Fruit fly (Drosophila melanogaster) whole organism, adult: ENCODE measurements around the gene CG31988.

Experiments
- CG11617 ChIP-seq: fragments of 200-800 bp; sonication (Bioruptor generic); optimal IDR thresholded peaks from 2 replicates; lab custom pipeline; 2017; ENCODE audit warnings: mild to moderate bottlenecking, missing biosample characterization, missing genetic modification reagents, missing genetic modification characterization
- CG12768 ChIP-seq: fragments of 200-800 bp; sonication (Bioruptor generic); optimal IDR thresholded peaks from 2 replicates; lab custom pipeline; 2017; ENCODE audit warnings: missing biosample characterization, missing genetic modification characterization, mild to moderate bottlenecking, moderate library complexity, missing genetic modification reagents
- CG14711 ChIP-seq: fragments of 200-800 bp; sonication (Bioruptor generic); optimal IDR thresholded peaks from 2 replicates; lab custom pipeline; 2018; ENCODE audit warnings: missing biosample characterization, mild to moderate bottlenecking, missing genetic modification characterization, moderate library complexity
- CG1620 ChIP-seq: fragments of 200-800 bp; sonication (Bioruptor generic); optimal IDR thresholded peaks from 2 replicates; lab custom pipeline; 2016; ENCODE audit warnings: missing biosample characterization, missing genetic modification characterization
- CG33017 ChIP-seq: fragments of 200-800 bp; sonication (Bioruptor generic); optimal IDR thresholded peaks from 2 replicates; lab custom pipeline; 2018; ENCODE audit warnings: missing biosample characterization, mild to moderate bottlenecking, missing genetic modification characterization, moderate library complexity
- CG5204 ChIP-seq: fragments of 200-800 bp; sonication (Bioruptor generic); optimal IDR thresholded peaks from 2 replicates; lab custom pipeline; 2016; ENCODE audit warnings: missing biosample characterization, missing genetic modification characterization
- CG7045 ChIP-seq: fragments of 200-800 bp; sonication (Bioruptor generic); optimal IDR thresholded peaks from 2 replicates; lab custom pipeline; 2017; ENCODE audit warnings: missing biosample characterization, mild to moderate bottlenecking, missing genetic modification characterization
- CG7101 ChIP-seq: fragments of 200-800 bp; sonication (Bioruptor generic); optimal IDR thresholded peaks from 2 replicates; lab custom pipeline; 2018; ENCODE audit warnings: missing biosample characterization, mild to moderate bottlenecking, missing genetic modification characterization, moderate library complexity
- Clk ChIP-seq: fragments of 200-800 bp; sonication (Bioruptor generic); optimal IDR thresholded peaks from 2 replicates; lab custom pipeline; 2017; ENCODE audit warnings: missing biosample characterization, missing genetic modification characterization
- Crg-1 ChIP-seq: fragments of 200-800 bp; sonication (Bioruptor generic); optimal IDR thresholded peaks from 2 replicates; lab custom pipeline; 2016; ENCODE audit warnings: missing biosample characterization, missing genetic modification characterization
- Hr96 ChIP-seq: fragments of 200-800 bp; sonication (Bioruptor generic); optimal IDR thresholded peaks from 2 replicates; lab custom pipeline; 2016; ENCODE audit warnings: missing biosample characterization, missing genetic modification characterization
- Mnt ChIP-seq: fragments of 200-800 bp; sonication (Bioruptor generic); optimal IDR thresholded peaks from 2 replicates; lab custom pipeline; 2016; ENCODE audit warnings: missing biosample characterization, mild to moderate bottlenecking, missing genetic modification characterization
- bab1 ChIP-seq: fragments of 200-800 bp; sonication (Bioruptor generic); optimal IDR thresholded peaks from 3 replicates; lab custom pipeline; 2019; ENCODE audit warnings: missing biosample characterization, mild to moderate bottlenecking, missing genetic modification characterization, moderate library complexity
- cic ChIP-seq: fragments of 200-800 bp; sonication (Bioruptor generic); optimal IDR thresholded peaks from 2 replicates; lab custom pipeline; 2017; ENCODE audit warnings: missing biosample characterization, mild to moderate bottlenecking, missing genetic modification characterization, moderate library complexity
- cnc ChIP-seq, 2 experiments: fragments of >200 bp; optimal IDR thresholded peaks; 2 replicates each; lab custom pipeline; 2017
- kay ChIP-seq: fragments of 200-800 bp; sonication (Bioruptor generic); peaks from one replicate; lab custom pipeline; 2016; ENCODE audit warnings: missing biosample characterization, missing genetic modification characterization, borderline replicate concordance
- ovo ChIP-seq: fragments of 200-800 bp; sonication (Bioruptor generic); optimal IDR thresholded peaks from 2 replicates; lab custom pipeline; 2016; ENCODE audit warnings: missing biosample characterization, missing genetic modification characterization
- pad ChIP-seq: fragments of 200-800 bp; sonication (Bioruptor generic); optimal IDR thresholded peaks from 3 replicates; lab custom pipeline; 2017; ENCODE audit warnings: missing biosample characterization, missing genetic modification characterization, mild to moderate bottlenecking, moderate library complexity, missing genetic modification reagents
- tj ChIP-seq: fragments of 200-800 bp; sonication (Bioruptor generic); optimal IDR thresholded peaks from 3 replicates; lab custom pipeline; 2017; ENCODE audit warnings: missing biosample characterization, mild to moderate bottlenecking, missing genetic modification characterization, moderate library complexity
- toe ChIP-seq: fragments of 200-800 bp; sonication (Bioruptor generic); optimal IDR thresholded peaks from 2 replicates; lab custom pipeline; 2016; ENCODE audit warnings: missing biosample characterization, missing genetic modification characterization

Gene CG31988

dm6 chr2L:21218912-21219246 lies 16.3 kb upstream of the CG31988 start:
- no peak for TF ChIP-seq CG7045
- peak; percentile 34 for TF ChIP-seq Mnt (GFP tag; lab: Kevin White, UChicago)
- TF ChIP-seq CG7101: no peak
- no peak for TF ChIP-seq pad
- TF ChIP-seq kay: peak; percentile 22
- TF ChIP-seq CG12768: no peak
- peak; percentile 15 for TF ChIP-seq cic (GFP tag; lab: Kevin White, UChicago)
- no peak for TF ChIP-seq toe (GFP tag; lab: Kevin White, UChicago)
- peak; percentile 95 for TF ChIP-seq tj (GFP tag; lab: Kevin White, UChicago)

dm6 chr2L:21218240-21218911 lies 15.8 kb upstream of the CG31988 start, which contains the start of gene CG8679:
CG8679 (minus strand) TSS chr2L:21218544.
- TF ChIP-seq CG11617 (GFP tag; lab: Kevin White, UChicago): no peak
- TF ChIP-seq CG1620 (GFP tag; lab: Kevin White, UChicago): no peak
- TF ChIP-seq cic (GFP tag; lab: Kevin White, UChicago): peak; percentile 69
- no peak for TF ChIP-seq pad
- TF ChIP-seq CG7101: no peak
- no peak for TF ChIP-seq Hr96 (GFP tag; lab: Kevin White, UChicago)
- TF ChIP-seq CG7045: no peak
- TF ChIP-seq CG33017 (tag; lab: Kevin White, UChicago): no peak
- peak; percentile 27 for TF ChIP-seq bab1 (GFP tag; lab: Kevin White, UChicago)
- TF ChIP-seq Mnt (GFP tag; lab: Kevin White, UChicago): peak; percentile 69
- no peak for TF ChIP-seq cnc (optimal IDR thresholded peaks at IDR 0.05; lab: Kevin White, UChicago)
- no peak for TF ChIP-seq CG5204 (GFP tag; lab: Kevin White, UChicago)
- TF ChIP-seq kay: no peak
- TF ChIP-seq ovo: no peak
- TF ChIP-seq toe (GFP tag; lab: Kevin White, UChicago): no peak
- TF ChIP-seq CG12768: peak; percentile 6

dm6 chr2L:21214961-21215362 lies 12.4 kb upstream of the CG31988 start:
- TF ChIP-seq pad: peak; percentile 64
- no peak for TF ChIP-seq CG33017 (tag; lab: Kevin White, UChicago)
- TF ChIP-seq CG14711 (tag; lab: Kevin White, UChicago): peak; percentile 25
- TF ChIP-seq toe (GFP tag; lab: Kevin White, UChicago): no peak
- TF ChIP-seq CG1620 (GFP tag; lab: Kevin White, UChicago): peak; percentile 57
- TF ChIP-seq ovo: peak; percentile 9
- peak; percentile 55 for TF ChIP-seq Mnt (GFP tag; lab: Kevin White, UChicago)
- TF ChIP-seq CG5204 (GFP tag; lab: Kevin White, UChicago): no peak
- no peak for TF ChIP-seq CG11617 (GFP tag; lab: Kevin White, UChicago)
- TF ChIP-seq CG12768: no peak
- no peak for TF ChIP-seq cnc (optimal IDR thresholded peaks at IDR 0.05; lab: Kevin White, UChicago)
- TF ChIP-seq bab1 (GFP tag; lab: Kevin White, UChicago): peak; percentile 57
- peak; percentile 69 for TF ChIP-seq Hr96 (GFP tag; lab: Kevin White, UChicago)
- no peak for TF ChIP-seq Clk (GFP tag; lab: Kevin White, UChicago)
- peak; percentile 37 for TF ChIP-seq Crg-1 (GFP tag; lab: Kevin White, UChicago)
- TF ChIP-seq CG7101: peak; percentile 30
- TF ChIP-seq cic (GFP tag; lab: Kevin White, UChicago): peak; percentile 3
- no peak for TF ChIP-seq CG7045
- TF ChIP-seq kay: no peak
- peak; percentile 66 for TF ChIP-seq tj (GFP tag; lab: Kevin White, UChicago)

dm6 chr2L:21206193-21206592 lies 3.6 kb upstream of the CG31988 start, which contains the start of gene clumsy:
clumsy (plus strand) TSS chr2L:21206493.
- TF ChIP-seq pad: peak; percentile 19
- no peak for TF ChIP-seq bab1 (GFP tag; lab: Kevin White, UChicago)

dm6 chr2L:21200275-21200674 lies 2.3 kb downstream of the CG31988 start, which contains the start of gene CG31624:
CG31624 (minus strand) TSS chr2L:21200375.
- TF ChIP-seq CG7045: no peak

dm6 chr2L:21198633-21199264 lies 3.9 kb downstream of the CG31988 start, which contains the start of gene Ret:
Ret (minus strand) TSS chr2L:21198762.
- TF ChIP-seq ovo (no peak), CG7101 (no peak), pad (no peak), CG1620 (GFP tag; lab: Kevin White, UChicago) (no peak), CG33017 (tag; lab: Kevin White, UChicago) (no peak)

- TF ChIP-seq CG14711 (tag; lab: Kevin White, UChicago) (no peak), CG33017 (tag; lab: Kevin White, UChicago) (no peak), CG12768 (no peak), bab1 (GFP tag; lab: Kevin White, UChicago) (no peak), CG7045 (no peak), CG11617 (GFP tag; lab: Kevin White, UChicago) (no peak), ovo (no peak), CG1620 (GFP tag; lab: Kevin White, UChicago) (no peak), CG7101 (no peak), cnc (optimal IDR thresholded peaks at IDR 0.05; lab: Kevin White, UChicago) (no peak), toe (GFP tag; lab: Kevin White, UChicago) (no peak), tj (GFP tag; lab: Kevin White, UChicago) (no peak), CG5204 (GFP tag; lab: Kevin White, UChicago) (no peak), pad (no peak), Mnt (GFP tag; lab: Kevin White, UChicago) (no peak), cic (GFP tag; lab: Kevin White, UChicago) (no peak), Hr96 (GFP tag; lab: Kevin White, UChicago) (no peak)
These were observed 5.4 kb downstream of the CG31988 start for dm6 chr2L:21197178-21197577.
